Fruit fly (Drosophila melanogaster): ENCODE data around the gene Ipo9.

DNA sequence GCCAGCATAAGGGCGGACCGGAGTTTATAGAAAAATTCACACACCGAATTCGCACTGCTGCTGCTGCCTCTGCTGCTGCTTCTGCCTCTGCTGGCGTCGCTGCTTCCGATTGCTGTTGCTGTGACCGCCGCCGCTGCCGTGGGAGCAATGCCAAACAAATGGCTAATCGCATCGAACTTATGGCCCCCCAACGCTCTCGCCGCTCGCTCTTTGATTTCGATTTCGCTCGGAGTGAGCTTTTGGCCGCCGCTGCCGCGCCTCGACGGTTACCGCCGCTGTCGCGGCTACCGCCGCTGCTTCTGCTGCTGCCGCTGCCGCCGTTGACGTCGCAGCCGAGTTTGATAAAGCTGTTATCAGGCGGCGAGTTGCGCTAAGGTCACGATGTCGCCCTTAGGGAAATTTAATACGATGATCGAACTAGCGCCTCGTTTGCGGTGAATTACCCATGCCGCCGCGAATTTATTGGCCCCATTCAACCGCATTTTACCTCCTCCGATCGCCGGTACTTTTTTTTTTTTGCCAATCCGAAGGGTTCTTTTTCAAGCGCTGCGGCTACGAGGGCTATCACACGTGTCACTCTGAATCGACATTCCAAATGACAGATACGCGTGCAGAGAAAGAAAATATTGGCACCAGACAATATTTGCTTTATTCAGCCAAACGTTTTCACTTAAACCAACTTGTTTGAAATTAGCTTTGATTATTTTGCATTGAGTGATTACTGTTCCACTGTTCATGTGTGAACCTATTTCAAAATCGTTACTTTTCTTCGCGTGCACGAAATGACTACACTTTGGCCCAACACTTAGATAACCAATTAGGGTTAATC, 45.9 kb downstream of the Ipo9 start:
- TF ChIP-seq usp (GFP tag; optimal IDR thresholded peaks at IDR 0.05) (no peak), psq (optimal IDR thresholded peaks at IDR 0.05) (no peak), pan (optimal IDR thresholded peaks at IDR 0.05) (no peak), CG8478 (optimal IDR thresholded peaks at IDR 0.05) (no peak)

Data from whole organism.